Worm (Caenorhabditis elegans) whole organism, young adult: Measurements from ENCODE around the gene K05F1.14.

Source experiments
- B0261.1 ChIP-seq: sonication (generic microtip); optimal IDR thresholded peaks from 2 replicates; lab custom pipeline; 2016; ENCODE audit warnings: mild to moderate bottlenecking, missing genetic modification characterization, moderate library complexity, missing compliant biosample characterization
- F49E8.2 ChIP-seq: sonication (generic microtip); optimal IDR thresholded peaks from 3 replicates; lab custom pipeline; 2017; ENCODE audit warnings: missing genetic modification characterization, mild to moderate bottlenecking, missing compliant biosample characterization, antibody characterized with exemption, moderate library complexity; ENCODE audit not compliant: insufficient read depth
- attf-5 ChIP-seq: fragments of 200-800 bp; sonication (Bioruptor generic); optimal IDR thresholded peaks from 2 replicates; lab custom pipeline; 2018; ENCODE audit warnings: mild to moderate bottlenecking, missing genetic modification characterization, missing compliant biosample characterization
- die-1 ChIP-seq: sonication (generic microtip); optimal IDR thresholded peaks from 2 replicates; lab custom pipeline; 2016; ENCODE audit warnings: missing genotype, mild to moderate bottlenecking, missing genetic modification characterization, missing compliant biosample characterization
- egl-18 ChIP-seq: fragments of 200-800 bp; sonication (Bioruptor generic); IDR thresholded peaks from 2 replicates; pipeline ENCODE4 v1.3.6; 2022; ENCODE audit warnings: missing genetic modification reagents, missing genetic modification characterization, missing compliant biosample characterization
- pha-4 ChIP-seq: fragments of 150-350 bp; sonication (generic microtip); optimal IDR thresholded peaks from 2 replicates; lab custom pipeline; 2014; ENCODE audit warnings: missing biosample characterization, missing genetic modification reagents, missing genetic modification characterization
- snpc-1.1 ChIP-seq: sonication (generic microtip); optimal IDR thresholded peaks from 2 replicates; lab custom pipeline; 2017; ENCODE audit warnings: missing genetic modification characterization, mild to moderate bottlenecking, missing compliant biosample characterization, antibody characterized with exemption, moderate library complexity, missing genotype, missing genetic modification reagents; ENCODE audit not compliant: insufficient read depth
- snpc-4 ChIP-seq, 5 experiments: fragments of 150-350 bp in 1 of 5; sonication (generic microtip) in 4 of 5; optimal IDR thresholded peaks; 2 replicates each; lab custom pipeline; 2014 to 2018; ENCODE audit warnings: missing genetic modification characterization in 5 of 5, missing biosample characterization in 3 of 5, antibody characterized with exemption in 2 of 5, mild to moderate bottlenecking in 2 of 5, missing compliant biosample characterization in 2 of 5, missing genotype in 2 of 5, moderate library complexity in 2 of 5, missing genetic modification reagents in 1 of 5
- somi-1 ChIP-seq: fragments of 200-800 bp; sonication (Bioruptor generic); optimal IDR thresholded peaks from 2 replicates; lab custom pipeline; 2018; ENCODE audit warnings: mild to moderate bottlenecking, missing genetic modification characterization, missing compliant biosample characterization
- ztf-25 ChIP-seq: fragments of 200-800 bp; sonication (Bioruptor generic); IDR thresholded peaks from 2 replicates; pipeline ENCODE4 v1.3.6; 2022; ENCODE audit warnings: missing genetic modification reagents, missing genetic modification characterization, missing compliant biosample characterization

ce11 chrII:5745088-5745487 lies 47.3 kb downstream of the K05F1.14 start, which contains the start of gene F10C1.9:
- TF ChIP-seq snpc-4 (GFP tag; optimal IDR thresholded peaks at IDR 0.05; lab: Kevin White, UChicago), result no peak
- no peak for TF ChIP-seq snpc-4 (tag; optimal IDR thresholded peaks at IDR 0.05; lab: Kevin White, UChicago)
- no peak for TF ChIP-seq die-1
- no peak for TF ChIP-seq somi-1
- no peak for TF ChIP-seq pha-4
- TF ChIP-seq B0261.1, result no peak
- TF ChIP-seq egl-18 (GFP tag; lab: Robert Waterston, UW), result no peak
- no peak for TF ChIP-seq snpc-1.1 (tag; lab: Kevin White, UChicago)
- no peak for TF ChIP-seq attf-5 (GFP tag; lab: Kevin White, UChicago)
- TF ChIP-seq ztf-25 (GFP tag; lab: Robert Waterston, UW), result no peak
- TF ChIP-seq F49E8.2 (tag; lab: Kevin White, UChicago), result no peak
